Fruit fly (Drosophila melanogaster) whole organism, adult: ENCODE data around the gene CG42810.

Source experiments
- CG14711 ChIP-seq: fragments of 200-800 bp; sonication (Bioruptor generic); optimal IDR thresholded peaks from 2 replicates; lab custom pipeline; 2018; ENCODE audit warnings: missing biosample characterization, mild to moderate bottlenecking, missing genetic modification characterization, moderate library complexity
- CG1620 ChIP-seq: fragments of 200-800 bp; sonication (Bioruptor generic); optimal IDR thresholded peaks from 2 replicates; lab custom pipeline; 2016; ENCODE audit warnings: missing biosample characterization, missing genetic modification characterization
- CG33017 ChIP-seq: fragments of 200-800 bp; sonication (Bioruptor generic); optimal IDR thresholded peaks from 2 replicates; lab custom pipeline; 2018; ENCODE audit warnings: missing biosample characterization, mild to moderate bottlenecking, missing genetic modification characterization, moderate library complexity
- CG5204 ChIP-seq: fragments of 200-800 bp; sonication (Bioruptor generic); optimal IDR thresholded peaks from 2 replicates; lab custom pipeline; 2016; ENCODE audit warnings: missing biosample characterization, missing genetic modification characterization
- Hr96 ChIP-seq: fragments of 200-800 bp; sonication (Bioruptor generic); optimal IDR thresholded peaks from 2 replicates; lab custom pipeline; 2016; ENCODE audit warnings: missing biosample characterization, missing genetic modification characterization
- Mnt ChIP-seq: fragments of 200-800 bp; sonication (Bioruptor generic); optimal IDR thresholded peaks from 2 replicates; lab custom pipeline; 2016; ENCODE audit warnings: missing biosample characterization, mild to moderate bottlenecking, missing genetic modification characterization
- kay ChIP-seq: fragments of 200-800 bp; sonication (Bioruptor generic); peaks from one replicate; lab custom pipeline; 2016; ENCODE audit warnings: missing biosample characterization, missing genetic modification characterization, borderline replicate concordance

dm6 chr2L:13445249-13445846 lies 14.1 kb upstream of the CG42810 start, which contains the start of gene Hacd2:
- TF ChIP-seq CG14711 = peak; percentile 32
- TF ChIP-seq CG1620 (GFP tag; lab: Kevin White, UChicago) = peak; percentile 44
- TF ChIP-seq Hr96 (GFP tag; lab: Kevin White, UChicago) = peak; percentile 14
- TF ChIP-seq CG33017 (tag; lab: Kevin White, UChicago) = no peak
- no peak for TF ChIP-seq CG5204 (GFP tag; lab: Kevin White, UChicago)
- no peak for TF ChIP-seq kay (GFP tag; lab: Kevin White, UChicago)
- TF ChIP-seq Mnt (GFP tag; lab: Kevin White, UChicago) = no peak
